Fruit fly (Drosophila melanogaster): ENCODE data around the gene CG43672.

The CG43672 gene

DNA sequence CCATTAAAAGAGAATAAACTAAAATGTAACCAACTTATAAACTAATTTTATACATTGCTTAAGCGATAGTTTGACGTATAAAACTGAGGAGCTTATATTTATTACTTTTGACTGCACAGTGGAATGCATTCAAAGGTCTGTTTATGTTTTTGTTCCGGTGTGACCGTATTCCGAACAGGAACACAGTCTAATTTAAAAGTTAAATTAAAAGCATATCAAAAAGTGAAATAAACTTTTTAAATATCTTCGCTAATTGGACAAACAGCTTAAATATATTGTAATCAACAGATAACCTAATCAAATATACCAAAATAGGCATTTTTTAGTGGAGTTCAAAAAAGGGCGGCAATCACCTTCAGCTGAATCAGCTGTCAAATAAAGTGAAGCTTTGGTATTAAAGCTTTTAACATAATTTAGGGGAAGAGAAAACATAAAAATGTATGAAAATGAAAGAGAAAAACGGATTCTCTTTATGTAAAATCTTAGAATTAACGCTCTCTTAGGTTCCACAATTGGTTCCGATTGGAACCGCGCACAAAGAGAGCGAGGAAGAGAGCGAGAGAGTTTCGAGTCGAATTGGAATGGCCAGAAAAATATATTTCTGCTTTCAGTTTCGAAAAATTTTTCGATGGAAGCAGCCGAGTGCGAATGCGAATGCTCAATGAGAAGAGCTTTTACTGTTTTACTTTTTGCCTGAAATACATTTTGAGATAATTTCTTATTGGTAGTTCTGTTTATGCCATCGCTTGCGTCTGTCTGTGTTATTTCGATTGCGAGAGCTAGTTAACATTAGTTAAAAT is 31.2 kb downstream of the CG43672 start, which contains the start of the genes PGRP-LE and sd:
TSS of gene PGRP-LE (minus strand) at position 117 of the 800 bp plus-strand sequence.
TSS of gene sd (plus strand) at position 607 of the 800 bp plus-strand sequence.
- no peak for TF ChIP-seq noc (tag; optimal IDR thresholded peaks at IDR 0.05)

DNA sequence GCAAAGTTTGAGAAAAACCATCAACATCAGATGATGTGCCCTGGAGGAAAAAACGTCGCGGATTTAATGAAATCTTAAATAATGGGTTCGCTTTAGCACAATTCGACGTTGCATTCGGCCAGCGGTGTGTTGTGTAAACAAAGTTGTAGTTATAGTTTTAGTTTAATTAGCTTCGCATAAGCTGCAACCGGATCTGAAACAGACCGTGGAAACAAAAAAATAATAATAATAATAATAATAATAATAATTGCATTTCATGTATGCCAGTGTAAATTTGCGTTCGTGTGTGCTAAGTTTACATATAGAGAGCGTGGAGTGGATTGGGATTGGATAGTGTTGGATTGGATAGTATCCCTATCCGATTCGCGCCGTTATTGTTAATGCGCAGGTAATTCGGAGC is 32.0 kb downstream of the CG43672 start:
- no peak for TF ChIP-seq noc (tag; optimal IDR thresholded peaks at IDR 0.05)

DNA sequence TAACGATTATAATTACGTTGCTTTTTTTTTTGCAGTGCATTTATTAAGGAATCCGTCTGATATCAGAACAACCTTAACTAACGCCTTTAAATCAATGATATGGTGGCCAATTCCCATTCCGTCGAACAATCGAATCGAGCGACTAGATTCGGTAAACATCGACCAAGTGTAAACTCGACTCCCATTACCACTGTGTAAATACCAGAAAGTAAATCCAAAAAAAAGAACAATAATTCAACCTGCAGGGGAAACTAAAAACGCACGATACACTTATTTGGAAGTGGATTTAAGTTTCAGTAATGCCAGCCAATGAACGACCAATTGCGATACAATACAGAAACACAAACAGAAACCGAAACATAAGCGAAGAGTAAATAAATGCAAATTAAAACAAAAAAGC is 32.8 kb downstream of the CG43672 start:
- no peak for TF ChIP-seq noc (tag; optimal IDR thresholded peaks at IDR 0.05)

DNA sequence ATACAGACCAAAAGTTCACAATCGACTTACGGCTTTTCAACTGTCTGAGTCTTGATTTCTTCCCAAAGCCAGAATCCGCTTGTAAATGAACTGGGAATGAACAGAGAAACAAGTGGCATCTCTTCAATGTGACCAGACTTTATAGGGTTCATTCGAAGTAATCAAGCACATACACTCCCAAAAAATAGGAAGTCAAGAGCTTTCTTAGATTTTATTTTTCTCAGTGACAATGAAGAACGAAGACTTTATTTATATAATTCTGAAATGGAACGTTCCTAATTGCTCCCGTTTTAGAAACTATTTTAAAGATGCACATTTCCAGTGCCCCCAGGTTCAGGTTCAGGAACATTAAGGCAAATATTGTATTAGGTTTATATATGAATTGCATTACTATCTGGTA is 35.2 kb downstream of the CG43672 start:
- no peak for TF ChIP-seq noc (tag; optimal IDR thresholded peaks at IDR 0.05)

DNA sequence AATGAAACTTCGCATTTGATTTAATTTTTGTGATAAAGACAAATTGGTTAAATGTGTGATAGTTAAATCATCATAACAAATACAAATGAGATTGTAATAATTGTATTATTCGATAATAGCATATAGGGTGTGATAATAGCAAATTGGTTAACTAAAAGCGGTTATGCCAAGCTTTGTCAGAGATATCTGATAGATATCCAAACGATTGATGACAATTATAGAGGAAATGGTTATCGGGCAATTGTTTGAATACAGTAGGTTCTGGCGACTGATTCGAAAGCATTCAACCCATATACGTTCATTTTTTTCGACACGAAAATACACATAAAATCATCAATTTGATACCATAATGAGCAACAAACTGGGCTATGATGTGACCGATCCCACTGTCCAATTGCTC is 36.5 kb downstream of the CG43672 start, which contains the start of gene CG8509:
TSS of gene CG8509 (plus strand) at position 301 of the 400 bp plus-strand sequence.
- no peak for TF ChIP-seq noc (tag; optimal IDR thresholded peaks at IDR 0.05)

DNA sequence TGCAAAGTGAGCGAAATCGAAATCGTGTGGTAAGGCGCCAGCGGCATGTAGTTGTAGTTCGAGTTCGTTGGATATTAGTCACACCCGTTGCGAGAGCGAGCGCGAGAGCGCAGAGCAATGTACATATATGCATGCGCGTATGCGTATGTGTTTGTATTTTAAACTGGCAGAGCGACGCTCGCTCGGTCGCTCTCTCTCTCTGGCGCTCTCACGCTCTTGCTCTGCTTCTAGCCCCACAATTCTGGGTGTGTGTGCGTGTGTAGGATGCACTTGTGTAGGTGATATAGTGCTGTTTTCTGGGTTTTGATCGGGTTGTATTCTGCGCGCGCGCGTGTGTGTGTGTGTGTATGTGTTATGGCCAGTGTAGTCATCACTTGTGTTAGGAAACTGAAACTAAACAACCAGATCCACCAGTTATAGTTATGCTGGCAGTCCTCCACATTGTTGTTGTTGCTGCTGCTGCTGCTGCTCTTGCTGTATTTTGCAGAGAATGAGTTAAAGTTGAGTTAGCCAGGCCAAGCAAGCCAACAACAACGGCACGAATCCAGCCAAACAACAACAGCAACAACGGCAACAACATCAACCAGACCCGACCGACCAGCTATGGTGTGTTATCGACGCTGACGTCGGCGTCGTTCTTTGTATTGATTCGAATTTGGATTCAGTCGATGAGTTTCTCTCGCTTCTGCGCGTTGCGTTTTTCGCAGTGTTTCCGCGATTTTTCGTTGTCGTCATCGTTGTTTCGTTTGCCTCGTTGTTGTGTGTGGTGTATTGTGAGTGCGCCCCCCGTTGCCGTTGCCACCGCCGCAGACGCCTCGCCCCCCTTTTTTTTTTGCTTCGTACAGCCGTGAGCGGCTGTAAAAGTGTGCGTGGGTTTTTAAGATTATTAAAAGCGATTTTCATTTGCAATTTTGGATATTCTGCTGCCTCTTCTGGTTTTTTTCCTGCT is 39.2 kb downstream of the CG43672 start:
- peak; percentile 46 for TF ChIP-seq noc (tag; optimal IDR thresholded peaks at IDR 0.05)

DNA sequence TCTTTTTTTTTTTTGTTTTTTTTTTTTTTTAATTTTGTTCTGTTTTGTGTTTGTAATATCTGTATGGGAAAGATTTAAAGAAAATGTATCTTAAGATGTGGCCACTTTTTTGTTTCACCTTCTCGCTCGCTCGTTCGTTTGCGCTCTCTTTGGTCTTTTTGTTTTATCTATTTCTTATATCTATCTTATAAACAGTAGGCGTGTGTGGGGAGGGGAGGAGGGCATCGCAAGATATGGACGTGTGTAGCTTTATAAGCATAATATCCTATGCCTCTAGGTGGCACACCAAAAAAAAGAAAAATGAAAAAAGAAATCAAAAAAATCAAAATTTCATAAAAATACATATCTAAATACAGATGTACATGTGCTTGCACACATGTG is 39.8 kb downstream of the CG43672 start:
- TF ChIP-seq noc (tag; optimal IDR thresholded peaks at IDR 0.05) = no peak

DNA sequence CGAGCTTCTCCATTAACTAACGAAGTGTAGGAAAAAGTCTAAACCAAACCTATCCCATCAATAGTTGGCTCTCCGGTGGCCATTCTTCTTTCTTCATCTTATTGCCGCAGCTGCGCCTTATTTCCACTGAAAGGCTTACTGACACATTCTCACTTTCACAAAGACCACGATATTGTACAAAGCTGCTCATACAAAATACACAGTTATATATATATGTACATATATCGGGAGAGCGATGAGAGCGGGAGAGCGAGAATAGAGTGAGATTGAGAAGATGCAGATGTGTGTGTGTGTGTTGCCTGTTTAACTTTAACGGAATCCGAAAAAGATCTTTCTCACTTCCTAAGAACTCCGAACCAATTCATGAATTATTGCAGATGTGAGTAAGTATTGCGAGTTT is 40.5 kb downstream of the CG43672 start:
- TF ChIP-seq noc (tag; optimal IDR thresholded peaks at IDR 0.05) = no peak

DNA sequence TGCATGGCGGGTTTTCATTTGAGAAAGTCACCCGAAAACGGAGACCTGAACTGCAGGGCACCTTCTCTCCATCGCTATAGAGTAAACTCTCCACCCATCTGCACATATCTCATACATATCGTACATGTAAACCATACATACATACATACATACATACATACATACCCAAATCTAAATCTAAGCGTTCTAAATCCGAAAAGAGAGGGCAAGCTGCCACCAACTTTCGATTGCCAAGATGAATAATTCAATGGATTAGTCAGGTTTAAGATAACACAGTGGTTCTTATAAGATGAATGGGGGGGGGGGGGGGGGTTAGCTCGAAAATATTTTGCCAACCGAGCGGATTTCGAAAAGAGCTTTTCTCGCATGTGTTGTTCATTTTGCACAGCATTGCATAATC is 41.7 kb downstream of the CG43672 start:
- TF ChIP-seq noc (tag; optimal IDR thresholded peaks at IDR 0.05) = no peak

DNA sequence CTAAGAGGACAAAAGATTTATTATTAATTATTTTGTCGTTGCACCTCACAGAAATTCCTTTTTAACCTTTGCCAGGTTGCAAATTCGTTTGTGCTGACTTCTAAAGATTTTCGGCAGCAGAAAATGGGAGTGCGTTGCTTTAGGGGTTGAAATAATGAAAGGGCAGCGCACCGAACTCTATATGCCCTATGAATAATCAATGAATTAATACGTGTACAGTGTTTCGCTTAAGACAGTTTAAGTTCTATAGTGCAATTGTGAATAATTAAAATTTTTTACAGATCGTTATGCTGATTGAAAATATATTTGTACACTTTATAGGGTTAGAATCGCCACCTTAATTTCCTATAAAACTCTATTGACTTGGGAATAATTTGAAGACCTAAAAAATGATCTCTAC is 43.4 kb downstream of the CG43672 start:
- no peak for TF ChIP-seq noc (tag; optimal IDR thresholded peaks at IDR 0.05)

DNA sequence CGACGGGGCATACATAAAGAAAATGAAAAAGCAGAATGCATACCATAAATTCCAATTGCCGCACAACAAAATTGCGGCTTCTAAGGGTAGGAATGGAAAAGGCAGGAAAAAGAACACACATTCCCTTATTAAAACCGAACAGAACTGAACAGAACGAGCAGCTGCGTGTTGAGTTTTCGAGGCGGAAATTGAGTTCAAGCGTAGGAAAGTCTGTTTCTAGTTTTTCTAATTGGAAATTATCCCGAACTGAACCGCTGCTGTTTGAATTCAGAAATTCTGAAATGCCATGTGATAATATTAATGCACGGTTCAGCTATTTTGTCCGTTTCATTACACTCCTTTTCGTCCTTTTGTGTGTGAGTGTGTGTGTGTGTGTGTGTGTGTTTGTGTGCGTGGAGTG is 44.1 kb downstream of the CG43672 start:
- no peak for TF ChIP-seq noc (tag; optimal IDR thresholded peaks at IDR 0.05)

DNA sequence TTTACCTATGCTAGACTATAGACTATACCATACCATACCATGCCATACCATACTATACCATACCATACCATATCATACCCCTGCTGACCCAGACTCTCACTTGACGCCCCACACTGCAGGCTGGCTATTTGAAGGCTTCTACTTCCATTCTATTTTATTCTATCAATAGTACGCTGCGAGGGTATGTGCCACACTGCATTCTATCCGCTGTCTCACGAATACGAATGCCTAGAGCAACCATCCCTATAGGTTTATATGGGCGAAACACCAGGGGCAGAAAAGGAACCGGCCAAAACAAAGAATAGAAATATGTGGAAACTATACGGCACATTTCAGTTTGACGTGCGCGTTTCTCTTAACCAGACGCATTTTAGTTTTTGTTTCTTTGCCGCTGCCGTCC is 45.1 kb downstream of the CG43672 start:
- TF ChIP-seq noc (tag; optimal IDR thresholded peaks at IDR 0.05) = no peak

DNA sequence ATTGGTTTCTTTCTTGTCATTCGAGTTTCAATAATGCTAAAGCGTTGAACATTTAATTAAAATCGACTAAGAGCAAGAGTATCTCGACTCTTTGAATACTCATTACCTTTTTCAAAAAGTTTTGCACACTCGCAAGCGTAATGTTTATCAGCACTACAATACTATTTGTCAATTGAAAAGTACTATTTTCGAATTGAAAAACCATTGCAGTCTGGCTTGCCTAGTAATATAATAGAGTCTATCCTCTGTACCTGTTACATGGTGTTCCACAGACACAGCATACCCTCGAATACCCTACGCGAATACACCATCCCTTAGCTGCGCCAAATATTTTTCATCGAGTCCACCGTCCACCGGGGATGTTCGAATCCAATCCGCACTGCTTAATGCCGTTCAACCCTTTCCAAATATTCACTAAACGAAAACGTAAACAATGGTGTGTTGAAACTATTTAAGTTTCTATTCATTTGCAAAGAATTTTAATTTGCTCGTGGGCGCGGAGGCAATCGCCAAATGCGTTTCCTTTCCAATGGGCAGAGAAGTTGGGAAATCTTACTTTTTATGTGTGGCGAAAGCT is 45.9 kb downstream of the CG43672 start:
- no peak for TF ChIP-seq noc (tag; optimal IDR thresholded peaks at IDR 0.05)

DNA sequence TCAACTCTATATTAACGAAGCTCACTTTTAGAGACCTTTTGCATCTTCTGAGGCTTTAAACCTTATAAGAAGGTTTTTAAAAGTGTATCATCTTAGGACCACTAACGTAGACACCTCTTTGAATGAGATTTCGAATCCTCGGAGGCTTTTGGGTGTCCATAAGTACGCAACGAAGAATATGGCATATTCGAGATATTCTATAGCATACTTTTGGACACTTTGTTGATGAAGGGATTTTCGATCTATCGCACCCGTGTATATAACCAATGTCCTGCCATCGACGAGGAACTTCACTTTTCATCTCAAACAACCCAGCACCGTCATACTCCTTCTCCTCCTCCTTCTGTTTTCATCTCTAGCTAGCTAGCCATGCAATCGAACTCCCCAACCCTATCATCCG is 49.6 kb downstream of the CG43672 start:
- no peak for TF ChIP-seq noc (tag; optimal IDR thresholded peaks at IDR 0.05)

All from whole organism, larva.